Worm (Caenorhabditis elegans) whole organism, L4 larva: ENCODE measurements around the gene chat-1.

Experiments used
- D1046.2 ChIP-seq: fragments of 200-800 bp; sonication (Bioruptor generic); IDR thresholded peaks from 2 replicates; pipeline ENCODE4 v1.3.6; 2022; ENCODE audit warnings: missing genetic modification characterization, missing compliant biosample characterization
- F10B5.3 ChIP-seq: sonication (generic microtip); optimal IDR thresholded peaks from 2 replicates; lab custom pipeline; 2016; ENCODE audit warnings: mild to moderate bottlenecking, missing genetic modification characterization, missing compliant biosample characterization
- R02D3.7 ChIP-seq: fragments of 150-350 bp; sonication (generic microtip); optimal IDR thresholded peaks from 3 replicates; lab custom pipeline; 2014; ENCODE audit warnings: missing biosample characterization, missing genetic modification characterization
- T20F7.1 ChIP-seq: fragments of 200-800 bp; sonication (Bioruptor generic); optimal IDR thresholded peaks from 2 replicates; lab custom pipeline; 2018; ENCODE audit warnings: mild to moderate bottlenecking, missing genetic modification characterization, missing compliant biosample characterization
- T26A8.4 ChIP-seq: fragments of 200-800 bp; sonication (Bioruptor generic); IDR thresholded peaks from 2 replicates; pipeline ENCODE4 v1.3.6; 2022; ENCODE audit warnings: missing genetic modification characterization, missing compliant biosample characterization
- Y75B8A.6 ChIP-seq: fragments of 200-800 bp; sonication (Bioruptor generic); IDR thresholded peaks from 2 replicates; pipeline ENCODE4 v1.3.6; 2022; ENCODE audit warnings: missing genetic modification reagents, missing genetic modification characterization, missing compliant biosample characterization
- ZK546.5 ChIP-seq, 2 experiments: sonication (generic microtip); optimal IDR thresholded peaks; 2 replicates each; lab custom pipeline; 2017; ENCODE audit warnings: missing biosample characterization in 2 of 2, missing genetic modification characterization in 2 of 2
- aha-1 ChIP-seq: fragments of 150-350 bp; peaks from one replicate; lab custom pipeline; 2014; ENCODE audit warnings: missing biosample characterization, missing genetic modification characterization
- arid-1 ChIP-seq: fragments of 200-800 bp; sonication (Bioruptor generic); conservative IDR thresholded peaks from 2 replicates; pipeline ENCODE4 v1.3.6; 2022; ENCODE audit warnings: missing genetic modification reagents, missing genetic modification characterization, missing compliant biosample characterization
- ceh-62 ChIP-seq: sonication (generic microtip); optimal IDR thresholded peaks from 2 replicates; lab custom pipeline; 2017; ENCODE audit warnings: missing biosample characterization, missing genetic modification characterization
- cey-2 ChIP-seq: sonication (generic microtip); optimal IDR thresholded peaks from 3 replicates; lab custom pipeline; 2017; ENCODE audit warnings: missing genetic modification characterization, mild to moderate bottlenecking, missing compliant biosample characterization, antibody characterized with exemption, borderline replicate concordance; ENCODE audit not compliant: insufficient read depth
- daf-16 ChIP-seq, 3 experiments: sonication (generic microtip); optimal IDR thresholded peaks; 2 replicates each; lab custom pipeline; 2016 to 2017; ENCODE audit warnings: missing genetic modification characterization in 3 of 3, missing genetic modification reagents in 3 of 3, mild to moderate bottlenecking in 2 of 3, missing compliant biosample characterization in 2 of 3, missing biosample characterization in 1 of 3, moderate library complexity in 1 of 3
- dmd-6 ChIP-seq: fragments of 200-800 bp; sonication (Bioruptor generic); IDR thresholded peaks from 2 replicates; pipeline ENCODE4 v1.3.6; 2022; ENCODE audit warnings: missing genetic modification reagents, missing genetic modification characterization, missing compliant biosample characterization
- dmd-8 ChIP-seq: fragments of 200-800 bp; sonication (Bioruptor generic); IDR thresholded peaks from 2 replicates; pipeline ENCODE4 v1.3.6; 2022; ENCODE audit warnings: missing genetic modification characterization, missing compliant biosample characterization
- dmd-9 ChIP-seq: fragments of 200-800 bp; sonication (Bioruptor generic); IDR thresholded peaks from 2 replicates; pipeline ENCODE4 v1.3.6; 2022; ENCODE audit warnings: missing genetic modification reagents, missing genetic modification characterization, missing compliant biosample characterization
- dve-1 ChIP-seq: sonication (generic microtip); optimal IDR thresholded peaks from 2 replicates; lab custom pipeline; 2017; ENCODE audit warnings: antibody characterized with exemption, mild to moderate bottlenecking, missing genetic modification characterization, missing compliant biosample characterization; ENCODE audit not compliant: insufficient read depth
- egl-27 ChIP-seq: sonication (generic microtip); optimal IDR thresholded peaks from 3 replicates; lab custom pipeline; 2017; ENCODE audit warnings: missing biosample characterization, missing genetic modification reagents, missing genetic modification characterization
- fkh-10 ChIP-seq: fragments of 150-350 bp; optimal IDR thresholded peaks from 2 replicates; lab custom pipeline; 2014; ENCODE audit warnings: missing biosample characterization, missing genetic modification reagents, missing genetic modification characterization
- fos-1 ChIP-seq: fragments of 150-350 bp; optimal IDR thresholded peaks from 2 replicates; lab custom pipeline; 2014; ENCODE audit warnings: missing biosample characterization, missing genetic modification characterization
- hlh-11 ChIP-seq: fragments of 200-800 bp; sonication (Bioruptor generic); optimal IDR thresholded peaks from 2 replicates; lab custom pipeline; 2018; ENCODE audit warnings: mild to moderate bottlenecking, missing genetic modification characterization, missing compliant biosample characterization
- hlh-30 ChIP-seq: sonication (generic microtip); optimal IDR thresholded peaks from 2 replicates; lab custom pipeline; 2017; ENCODE audit warnings: antibody characterized with exemption, mild to moderate bottlenecking, missing genetic modification characterization, missing compliant biosample characterization; ENCODE audit not compliant: insufficient read depth
- lin-1 ChIP-seq: fragments of 200-800 bp; sonication (Bioruptor generic); IDR thresholded peaks from 2 replicates; pipeline ENCODE4 v1.3.6; 2022; ENCODE audit warnings: missing genetic modification reagents, missing genetic modification characterization, missing compliant biosample characterization
- lin-13 ChIP-seq: fragments of 150-350 bp; optimal IDR thresholded peaks from 2 replicates; lab custom pipeline; 2014; ENCODE audit warnings: missing biosample characterization, missing genetic modification reagents, missing genetic modification characterization
- lin-38 ChIP-seq: fragments of 200-800 bp; sonication (Bioruptor generic); IDR thresholded peaks from 2 replicates; pipeline ENCODE4 v1.3.6; 2022; ENCODE audit warnings: missing genetic modification reagents, missing genetic modification characterization, missing compliant biosample characterization
- lsy-2 ChIP-seq, 2 experiments: fragments of 150-350 bp in 1 of 2; sonication (generic microtip) in 1 of 2; optimal IDR thresholded peaks; 2 replicates each; lab custom pipeline; 2014 to 2017; ENCODE audit warnings: missing biosample characterization in 2 of 2, missing genetic modification characterization in 2 of 2
- madf-5 ChIP-seq, 2 experiments: fragments of 200-800 bp; sonication (Bioruptor generic); IDR thresholded peaks; 2 replicates each; pipeline ENCODE4 v1.3.6; 2022; ENCODE audit warnings: missing compliant biosample characterization in 2 of 2, missing genetic modification characterization in 2 of 2
- mdl-1 ChIP-seq, 2 experiments: fragments of 150-350 bp in 1 of 2; sonication (generic microtip) in 1 of 2; optimal IDR thresholded peaks; 2 replicates each; lab custom pipeline; 2014 to 2017; ENCODE audit warnings: missing biosample characterization in 2 of 2, missing genetic modification characterization in 2 of 2
- mep-1 ChIP-seq: fragments of 150-350 bp; sonication (generic microtip); optimal IDR thresholded peaks from 3 replicates; lab custom pipeline; 2014; ENCODE audit warnings: missing biosample characterization, missing genetic modification characterization
- mxl-3 ChIP-seq: fragments of 200-800 bp; sonication (Bioruptor generic); optimal IDR thresholded peaks from 2 replicates; lab custom pipeline; 2018; ENCODE audit warnings: mild to moderate bottlenecking, missing genetic modification characterization, missing compliant biosample characterization
- nhr-10 ChIP-seq: fragments of 150-350 bp; optimal IDR thresholded peaks from 2 replicates; lab custom pipeline; 2014; ENCODE audit warnings: missing biosample characterization, missing genetic modification characterization
- nhr-11 ChIP-seq: fragments of 150-350 bp; optimal IDR thresholded peaks from 2 replicates; lab custom pipeline; 2014; ENCODE audit warnings: missing biosample characterization, missing genetic modification characterization
- nhr-25 ChIP-seq: sonication (generic microtip); optimal IDR thresholded peaks from 2 replicates; lab custom pipeline; 2017; ENCODE audit warnings: missing genetic modification characterization, mild to moderate bottlenecking, missing compliant biosample characterization, antibody characterized with exemption, moderate library complexity, borderline replicate concordance; ENCODE audit not compliant: insufficient read depth
- nhr-28 ChIP-seq: fragments of 150-350 bp; optimal IDR thresholded peaks from 2 replicates; lab custom pipeline; 2014; ENCODE audit warnings: missing biosample characterization, missing genetic modification characterization
- nhr-42 ChIP-seq: fragments of 200-800 bp; sonication (Bioruptor generic); IDR thresholded peaks from 2 replicates; pipeline ENCODE4 v1.3.6; 2022; ENCODE audit warnings: missing genetic modification characterization, missing compliant biosample characterization
- nhr-48 ChIP-seq: sonication (generic microtip); optimal IDR thresholded peaks from 2 replicates; lab custom pipeline; 2016; ENCODE audit warnings: mild to moderate bottlenecking, missing genetic modification characterization, missing compliant biosample characterization
- nhr-77 ChIP-seq: fragments of 150-350 bp; optimal IDR thresholded peaks from 2 replicates; lab custom pipeline; 2014; ENCODE audit warnings: missing biosample characterization, missing genetic modification characterization
- pha-4 ChIP-seq, 2 experiments: fragments of 150-350 bp in 1 of 2; fragments of 200-800 bp in 1 of 2; sonication (Bioruptor generic) in 1 of 2; IDR thresholded peaks in 1 of 2; optimal IDR thresholded peaks in 1 of 2; 2 replicates each; pipeline versions ENCODE4 v1.3.6 to Lab custom; 2014 to 2022; ENCODE audit warnings: missing genetic modification characterization in 2 of 2, missing genetic modification reagents in 2 of 2, missing biosample characterization in 1 of 2, missing compliant biosample characterization in 1 of 2
- pqm-1 ChIP-seq: sonication (generic microtip); optimal IDR thresholded peaks from 2 replicates; lab custom pipeline; 2017; ENCODE audit warnings: missing biosample characterization, missing genetic modification characterization
- set-16 ChIP-seq: fragments of 200-800 bp; sonication (Bioruptor generic); IDR thresholded peaks from 2 replicates; pipeline ENCODE4 v1.3.6; 2022; ENCODE audit warnings: missing genetic modification reagents, missing genetic modification characterization, missing compliant biosample characterization
- skn-1 ChIP-seq: fragments of 150-350 bp; optimal IDR thresholded peaks from 2 replicates; lab custom pipeline; 2014; ENCODE audit warnings: missing biosample characterization, missing genetic modification characterization
- spr-1 ChIP-seq: sonication (generic microtip); optimal IDR thresholded peaks from 2 replicates; lab custom pipeline; 2016; ENCODE audit warnings: mild to moderate bottlenecking, missing genetic modification characterization, missing compliant biosample characterization
- spr-3 ChIP-seq: fragments of 200-800 bp; sonication (Bioruptor generic); optimal IDR thresholded peaks from 2 replicates; lab custom pipeline; 2018; ENCODE audit warnings: mild to moderate bottlenecking, missing genetic modification characterization, missing compliant biosample characterization
- unc-62 ChIP-seq, 3 experiments: fragments of 150-350 bp in 1 of 3; sonication (generic microtip); optimal IDR thresholded peaks in 2 of 3; peaks in 1 of 3; 1 replicate in 1 of 3; 2 replicates in 2 of 3; lab custom pipeline; 2014 to 2017; ENCODE audit warnings: missing biosample characterization in 3 of 3, missing genetic modification characterization in 3 of 3, missing genetic modification reagents in 3 of 3, missing genotype in 1 of 3
- zip-2 ChIP-seq: fragments of 150-350 bp; optimal IDR thresholded peaks from 2 replicates; lab custom pipeline; 2014; ENCODE audit warnings: missing biosample characterization, missing genetic modification characterization
- ztf-11 ChIP-seq: fragments of 150-350 bp; optimal IDR thresholded peaks from 2 replicates; lab custom pipeline; 2014; ENCODE audit warnings: missing biosample characterization, missing genetic modification characterization
- ztf-7 ChIP-seq: fragments of 150-350 bp; optimal IDR thresholded peaks from 2 replicates; lab custom pipeline; 2014; ENCODE audit warnings: missing biosample characterization, missing genetic modification characterization

The chat-1 gene

ce11 chrIV:4406054-4406539 is 41.0 kb upstream of the chat-1 start (continued):
- TF ChIP-seq spr-3 (GFP tag; lab: Kevin White, UChicago) (no peak), cey-2 (tag; lab: Kevin White, UChicago) (no peak), hlh-11 (tag; lab: Kevin White, UChicago) (peak; percentile 90), hlh-30 (tag; lab: Kevin White, UChicago) (peak; percentile 86), ceh-62 (tag; lab: Kevin White, UChicago) (no peak), dmd-9 (GFP tag; lab: Robert Waterston, UW) (no peak), T20F7.1 (GFP tag; lab: Kevin White, UChicago) (peak; percentile 38), Y75B8A.6 (GFP tag; lab: Robert Waterston, UW) (no peak), dve-1 (tag; lab: Kevin White, UChicago) (peak; percentile 84), ztf-11 (tag; lab: Kevin White, UChicago) (no peak), dmd-8 (no peak), nhr-25 (tag; lab: Kevin White, UChicago) (peak; percentile 8), R02D3.7 (tag; lab: Kevin White, UChicago) (no peak), zip-2 (tag; lab: Kevin White, UChicago) (no peak), nhr-28 (tag; lab: Kevin White, UChicago) (peak; percentile 69), pha-4 (GFP tag; IDR thresholded peaks at IDR 0.05; lab: Robert Waterston, UW) (no peak), pha-4 (tag; optimal IDR thresholded peaks at IDR 0.05; lab: Kevin White, UChicago) (no peak), madf-5 (GFP tag; IDR thresholded peaks at IDR 0.05; lab: Robert Waterston, UW) (no peak), lin-1 (GFP tag; lab: Robert Waterston, UW) (peak; percentile 79), lsy-2 (tag; optimal IDR thresholded peaks at IDR 0.05; lab: Kevin White, UChicago) (peak; percentile 54 to 67), fkh-10 (peak; percentile 39), fos-1 (tag; lab: Kevin White, UChicago) (no peak)

DNA sequence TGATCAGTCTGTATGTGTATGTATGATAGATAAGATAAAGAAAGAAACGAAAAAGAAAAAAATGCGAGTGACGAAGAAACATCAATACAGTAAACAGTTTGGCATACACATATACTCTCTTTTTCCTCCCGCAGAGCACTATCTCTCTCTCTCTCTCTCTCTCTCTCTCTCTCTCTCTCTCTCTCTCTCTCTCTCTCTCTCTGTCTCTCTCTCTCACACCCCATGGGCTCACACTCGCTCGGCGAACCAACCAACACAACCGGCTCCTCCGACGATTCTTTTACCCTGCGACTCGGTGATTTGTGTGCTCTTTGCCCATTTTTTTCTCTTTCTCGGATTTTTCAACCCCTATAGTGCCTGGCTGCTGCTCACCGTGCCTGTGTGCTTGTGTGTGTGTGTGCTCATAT is 40.1 kb upstream of the chat-1 start:
- TF ChIP-seq lin-1 (GFP tag; lab: Robert Waterston, UW) (no peak), unc-62 (GFP tag; optimal IDR thresholded peaks at IDR 0.05 in 1 of 2; lab: Kevin White, UChicago) (peak in 1 of 2 experiments; percentile 72), unc-62 (tag; optimal IDR thresholded peaks at IDR 0.05; lab: Kevin White, UChicago) (no peak), F10B5.3 (no peak), nhr-48 (tag; lab: Kevin White, UChicago) (peak; percentile 20), set-16 (GFP tag; lab: Robert Waterston, UW) (peak; percentile 87), skn-1 (tag; lab: Kevin White, UChicago) (no peak), pqm-1 (tag; lab: Kevin White, UChicago) (peak; percentile 49), nhr-42 (peak; percentile 39; the same call in 1 of the 2 replicates), lin-38 (GFP tag; lab: Robert Waterston, UW) (peak; percentile 50), mep-1 (tag; lab: Kevin White, UChicago) (peak; percentile 63), ztf-7 (tag; lab: Kevin White, UChicago) (no peak), hlh-11 (tag; lab: Kevin White, UChicago) (peak; percentile 89), ZK546.5 (tag; optimal IDR thresholded peaks at IDR 0.05; lab: Kevin White, UChicago) (no peak), lin-13 (GFP tag; lab: Kevin White, UChicago) (peak; percentile 8), arid-1 (GFP tag; lab: Robert Waterston, UW) (0 out of 2 replicates have a peak, but pooled peaks have one; percentile 12), spr-1 (no peak), nhr-77 (tag; lab: Kevin White, UChicago) (peak; percentile 55), nhr-28 (tag; lab: Kevin White, UChicago) (peak; percentile 37), aha-1 (tag; lab: Kevin White, UChicago) (peak; percentile 96), dmd-6 (GFP tag; lab: Robert Waterston, UW) (peak; percentile 68), pha-4 (GFP tag; IDR thresholded peaks at IDR 0.05; lab: Robert Waterston, UW) (peak; percentile 93), pha-4 (tag; optimal IDR thresholded peaks at IDR 0.05; lab: Kevin White, UChicago) (peak; percentile 55), nhr-10 (tag; lab: Kevin White, UChicago) (peak; percentile 25), D1046.2 (GFP tag; lab: Robert Waterston, UW) (no peak), mdl-1 (tag; optimal IDR thresholded peaks at IDR 0.05; lab: Kevin White, UChicago) (peak in 1 of 2 experiments; percentile 42), dve-1 (tag; lab: Kevin White, UChicago) (peak; percentile 76), T26A8.4 (GFP tag; lab: Robert Waterston, UW) (peak; percentile 23; the same call in 1 of the 2 replicates), daf-16 (GFP tag; optimal IDR thresholded peaks at IDR 0.05; lab: Kevin White, UChicago) (no peak), daf-16 (tag; optimal IDR thresholded peaks at IDR 0.05; lab: Kevin White, UChicago) (peak; percentile 92), mxl-3 (peak; percentile 18), egl-27 (tag; lab: Kevin White, UChicago) (no peak), nhr-11 (peak; percentile 4), R02D3.7 (tag; lab: Kevin White, UChicago) (no peak), lsy-2 (tag; optimal IDR thresholded peaks at IDR 0.05; lab: Kevin White, UChicago) (peak in 1 of 2 experiments; percentile 53)
